Worm (Caenorhabditis elegans): ENCODE data around the gene mdt-11.

The mdt-11 gene

DNA sequence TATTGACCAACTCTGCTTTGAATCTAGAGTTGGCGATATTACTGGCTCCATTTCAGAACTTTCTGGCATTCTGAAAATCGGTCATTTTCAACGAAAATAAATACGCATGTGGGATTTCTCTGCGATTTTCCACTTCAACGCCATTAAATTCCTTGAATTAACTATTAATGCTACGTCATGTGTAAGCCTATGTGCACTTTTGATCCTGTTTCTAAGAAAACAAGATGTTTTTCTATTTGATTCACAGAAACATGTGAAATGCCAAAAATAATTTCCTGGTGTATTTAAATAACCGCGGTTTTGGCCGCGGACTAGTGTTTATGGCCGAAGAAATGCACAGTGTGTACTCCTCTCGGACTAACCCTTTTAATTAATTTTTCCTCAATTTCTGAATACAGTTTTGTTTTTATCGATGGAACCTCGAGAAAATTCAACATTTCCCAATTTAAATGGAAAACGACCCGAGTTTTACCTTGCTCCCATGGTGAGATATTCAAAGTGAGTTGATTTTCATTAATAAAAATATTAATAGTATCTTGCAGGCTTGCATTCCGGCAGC, 47.7 kb downstream of the mdt-11 start, which contains the start of the genes C45G9.11 and C45G9.2 (continued):
- TF ChIP-seq snpc-4 (GFP tag; optimal IDR thresholded peaks at IDR 0.05), result no peak
- peak in 1 of 4 experiments; percentile 45 for TF ChIP-seq snpc-4 (tag; optimal IDR thresholded peaks at IDR 0.05)
- no peak for TF ChIP-seq F10E7.11 (tag; optimal IDR thresholded peaks at IDR 0.05)
- peak in 1 of 2 experiments; percentile 39 for TF ChIP-seq rec-8 (tag; optimal IDR thresholded peaks at IDR 0.05)
- no peak for TF ChIP-seq tbx-9 (tag; optimal IDR thresholded peaks at IDR 0.05; ENCODE audit: borderline replicate concordance)
- TF ChIP-seq dpff-1 (tag; optimal IDR thresholded peaks at IDR 0.05), result no peak
- no peak for TF ChIP-seq F49E8.2 (tag; optimal IDR thresholded peaks at IDR 0.05; ENCODE audit: insufficient read depth)
- TF ChIP-seq ceh-40 (GFP tag; IDR thresholded peaks at IDR 0.05), result no peak
- no peak for TF ChIP-seq mes-4 (tag; optimal IDR thresholded peaks at IDR 0.05)
- TF ChIP-seq C06A6.2 (GFP tag; conservative IDR thresholded peaks at IDR 0.05), result no peak
- peak; percentile 73 for TF ChIP-seq unc-130 (GFP tag; optimal IDR thresholded peaks at IDR 0.05)
- no peak for TF ChIP-seq egl-44 (GFP tag; IDR thresholded peaks at IDR 0.05)
- TF ChIP-seq ceh-58 (GFP tag; IDR thresholded peaks at IDR 0.05), result no peak
- no peak for TF ChIP-seq pha-4 (tag; optimal IDR thresholded peaks at IDR 0.05)
- no peak; the same call in 1 of the 2 replicates for TF ChIP-seq C17E4.6 (GFP tag; IDR thresholded peaks at IDR 0.05)
- TF ChIP-seq mcd-1 (GFP tag; IDR thresholded peaks at IDR 0.05), result no peak; the same call in 1 of the 2 replicates
- no peak for TF ChIP-seq mxl-1 (tag; optimal IDR thresholded peaks at IDR 0.05)
- no peak for TF ChIP-seq nhr-80 (tag; optimal IDR thresholded peaks at IDR 0.05)
- TF ChIP-seq unc-62 (GFP tag; optimal IDR thresholded peaks at IDR 0.05), result no peak
- TF ChIP-seq aptf-3 (GFP tag; IDR thresholded peaks at IDR 0.05), result no peak
- no peak for TF ChIP-seq F57C9.4 (tag; optimal IDR thresholded peaks at IDR 0.05)
- no peak for TF ChIP-seq repo-1 (tag; optimal IDR thresholded peaks at IDR 0.05)
- no peak for TF ChIP-seq nhr-27 (tag; optimal IDR thresholded peaks at IDR 0.05)
- no peak for TF ChIP-seq tbp1 (GFP tag; optimal IDR thresholded peaks at IDR 0.05)
- no peak for TF ChIP-seq lin-40 (tag; optimal IDR thresholded peaks at IDR 0.05)
- peak; percentile 81; the same call in 1 of the 2 replicates for TF ChIP-seq ztf-28 (GFP tag; IDR thresholded peaks at IDR 0.05)
- peak; percentile 13 for TF ChIP-seq tlf-1 (GFP tag; optimal IDR thresholded peaks at IDR 0.05)
- TF ChIP-seq Y53F4B.3 (GFP tag; IDR thresholded peaks at IDR 0.05), result no peak
- no peak for TF ChIP-seq lag-1 (GFP tag; IDR thresholded peaks at IDR 0.05)
- no peak for TF ChIP-seq attf-3 (GFP tag; conservative IDR thresholded peaks at IDR 0.05)
- peak; percentile 65 for TF ChIP-seq F33H1.4 (GFP tag; IDR thresholded peaks at IDR 0.05)
- TF ChIP-seq snpc-1.3 (tag; optimal IDR thresholded peaks at IDR 0.05; ENCODE audit: insufficient read depth), result no peak
- TF ChIP-seq lsl-1 (GFP tag; optimal IDR thresholded peaks at IDR 0.05), result peak; percentile 39
- no peak for TF ChIP-seq B0261.1 (tag; optimal IDR thresholded peaks at IDR 0.05)
- TF ChIP-seq F22D6.2 (tag; optimal IDR thresholded peaks at IDR 0.05), result no peak
- TF ChIP-seq hsf-1 (GFP tag; IDR thresholded peaks at IDR 0.05), result no peak
- no peak for TF ChIP-seq dox-1 (GFP tag; IDR thresholded peaks at IDR 0.05)
- no peak for TF ChIP-seq ztf-25 (GFP tag; IDR thresholded peaks at IDR 0.05)
- no peak for TF ChIP-seq T07F8.4 (tag; optimal IDR thresholded peaks at IDR 0.05)
- no peak for TF ChIP-seq ztf-26 (tag; optimal IDR thresholded peaks at IDR 0.05)
- no peak for TF ChIP-seq madf-3 (GFP tag; IDR thresholded peaks at IDR 0.05)
- no peak for TF ChIP-seq hmg-20 (GFP tag; IDR thresholded peaks at IDR 0.05)
- no peak for TF ChIP-seq athp-1 (tag; optimal IDR thresholded peaks at IDR 0.05)
- no peak for TF ChIP-seq ztf-6 (GFP tag; IDR thresholded peaks at IDR 0.05)
- no peak for TF ChIP-seq B0019.2 (GFP tag; conservative IDR thresholded peaks at IDR 0.05)
- no peak for TF ChIP-seq cebp-1 (GFP tag; IDR thresholded peaks at IDR 0.05)
- TF ChIP-seq cebp-1 (tag; optimal IDR thresholded peaks at IDR 0.05), result no peak
- no peak for TF ChIP-seq F39B2.1 (GFP tag; IDR thresholded peaks at IDR 0.05)
- TF ChIP-seq Y67H2A.10 (GFP tag; conservative IDR thresholded peaks at IDR 0.05), result peak; percentile 57; the same call in 1 of the 2 replicates
